Comparison of ENCODE assay signal across 1 fruit fly cellular context in genomic region chrX:12539215-12539614, dm6.
A peak's percentile ranks its signal among the peaks of the same experiment; 100 is the strongest.
TF ChIP-seq lines count a peak whose summit lies in the region.

No protein-coding gene starts in this region.

TF ChIP-seq in whole organism, embryonic, 481 proteins besides CTCF, POLR2A, EP300 and RAD21 (continued from another document):
- TF ChIP-seq CG14014 (GFP tag; IDR thresholded peaks at IDR 0.05; lab: Robert Waterston, UW) (0 out of 2 replicates have a peak, but pooled peaks have one; percentile 42), CG17186 (GFP tag; optimal IDR thresholded peaks at IDR 0.05; lab: Kevin White, UChicago) (no peak), CG43689 (GFP tag; IDR thresholded peaks at IDR 0.05; lab: Robert Waterston, UW) (0 out of 2 replicates have a peak, but pooled peaks have one; percentile 7), TFAM (GFP tag; optimal IDR thresholded peaks at IDR 0.05; lab: Kevin White, UChicago) (no peak), CG3281 (GFP tag; optimal IDR thresholded peaks at IDR 0.05; lab: Kevin White, UChicago) (peak; percentile 8), grau (tag; optimal IDR thresholded peaks at IDR 0.05; lab: Kevin White, UChicago) (peak; percentile 39), CG8281 (tag; optimal IDR thresholded peaks at IDR 0.05; lab: Kevin White, UChicago) (no peak), chinmo (GFP tag; IDR thresholded peaks at IDR 0.05; lab: Robert Waterston, UW; ENCODE audit: partially characterized antibody) (no peak), CG9817 (tag; optimal IDR thresholded peaks at IDR 0.05; lab: Kevin White, UChicago) (peak; percentile 25), prd (optimal IDR thresholded peaks at IDR 0.05; lab: Kevin White, UChicago) (no peak), prd (GFP tag; IDR thresholded peaks at IDR 0.05; lab: Robert Waterston, UW) (0 out of 3 replicates have a peak, but pooled peaks have one; percentile 5), CG9727 (GFP tag; optimal IDR thresholded peaks at IDR 0.05; lab: Kevin White, UChicago) (peak; percentile 16), sisA (GFP tag; IDR thresholded peaks at IDR 0.05; lab: Robert Waterston, UW) (peak; percentile 17; the same call in 1 of the 2 replicates), ind (GFP tag; optimal IDR thresholded peaks at IDR 0.05; lab: Kevin White, UChicago) (peak; percentile 16), fd64A (GFP tag; optimal IDR thresholded peaks at IDR 0.05; lab: Kevin White, UChicago) (no peak), ap (GFP tag; IDR thresholded peaks at IDR 0.05; lab: Robert Waterston, UW) (peak; percentile 31; the same call in 1 of the 2 replicates), row (GFP tag; IDR thresholded peaks at IDR 0.05; lab: Robert Waterston, UW) (peak; percentile 39), Oli (tag; optimal IDR thresholded peaks at IDR 0.05; lab: Kevin White, UChicago) (peak; percentile 24), Dfd (GFP tag; optimal IDR thresholded peaks at IDR 0.05; lab: Kevin White, UChicago) (no peak), Vsx1 (GFP tag; optimal IDR thresholded peaks at IDR 0.05; lab: Kevin White, UChicago) (no peak), org-1 (GFP tag; optimal IDR thresholded peaks at IDR 0.05; lab: Kevin White, UChicago) (peak; percentile 9), Fer1 (GFP tag; optimal IDR thresholded peaks at IDR 0.05; lab: Kevin White, UChicago) (peak; percentile 20), CG4617 (GFP tag; optimal IDR thresholded peaks at IDR 0.05; lab: Kevin White, UChicago; ENCODE audit: borderline replicate concordance) (no peak), CG2712 (tag; optimal IDR thresholded peaks at IDR 0.05; lab: Kevin White, UChicago) (peak; percentile 18), HLH3B (GFP tag; IDR thresholded peaks at IDR 0.05; lab: Robert Waterston, UW) (peak; percentile 9; the same call in 1 of the 2 replicates), HmgZ (tag; optimal IDR thresholded peaks at IDR 0.05; lab: Kevin White, UChicago) (no peak), CG14441 (GFP tag; IDR thresholded peaks at IDR 0.05; lab: Robert Waterston, UW) (no peak), dpn (GFP tag; optimal IDR thresholded peaks at IDR 0.05; lab: Kevin White, UChicago) (no peak), crol (GFP tag; IDR thresholded peaks at IDR 0.05; lab: Robert Waterston, UW) (no peak), Meics (GFP tag; optimal IDR thresholded peaks at IDR 0.05; lab: Kevin White, UChicago) (peak; percentile 42), CG10267 (tag; optimal IDR thresholded peaks at IDR 0.05; lab: Kevin White, UChicago) (peak; percentile 11), Hr51 (GFP tag; optimal IDR thresholded peaks at IDR 0.05; lab: Kevin White, UChicago) (peak in 1 of 2 experiments; percentile 28), croc (GFP tag; conservative IDR thresholded peaks at IDR 0.05; lab: Robert Waterston, UW) (no peak), CG10321 (GFP tag; IDR thresholded peaks at IDR 0.05; lab: Robert Waterston, UW) (no peak), nmo (GFP tag; optimal IDR thresholded peaks at IDR 0.05; lab: Kevin White, UChicago) (peak; percentile 10), CG12155 (GFP tag; optimal IDR thresholded peaks at IDR 0.05; lab: Kevin White, UChicago) (peak; percentile 5), tio (GFP tag; optimal IDR thresholded peaks at IDR 0.05; lab: Kevin White, UChicago) (peak; percentile 20), CG10979 (tag; optimal IDR thresholded peaks at IDR 0.05; lab: Kevin White, UChicago) (peak; percentile 5), D (optimal IDR thresholded peaks at IDR 0.05; lab: Kevin White, UChicago) (no peak), D (GFP tag; optimal IDR thresholded peaks at IDR 0.05; lab: Kevin White, UChicago) (no peak), dan (GFP tag; IDR thresholded peaks at IDR 0.05; lab: Robert Waterston, UW) (no peak), CG15269 (tag; optimal IDR thresholded peaks at IDR 0.05; lab: Kevin White, UChicago) (peak; percentile 22), CG6689 (GFP tag; IDR thresholded peaks at IDR 0.05; lab: Robert Waterston, UW) (no peak), CG34422 (GFP tag; IDR thresholded peaks at IDR 0.05; lab: Robert Waterston, UW) (no peak), CG7556 (GFP tag; optimal IDR thresholded peaks at IDR 0.05; lab: Kevin White, UChicago) (peak; percentile 17), CG32772 (GFP tag; IDR thresholded peaks at IDR 0.05; lab: Robert Waterston, UW) (0 out of 2 replicates have a peak, but pooled peaks have one; percentile 22), CG14050 (GFP tag; IDR thresholded peaks at IDR 0.05; lab: Robert Waterston, UW) (no peak), tap (tag; optimal IDR thresholded peaks at IDR 0.05; lab: Kevin White, UChicago) (peak; percentile 14), Poxn (GFP tag; IDR thresholded peaks at IDR 0.05; lab: Robert Waterston, UW) (no peak), Atf6 (GFP tag; IDR thresholded peaks at IDR 0.05; lab: Robert Waterston, UW) (peak; percentile 24; the same call in 1 of the 2 replicates), btn (GFP tag; optimal IDR thresholded peaks at IDR 0.05; lab: Kevin White, UChicago) (no peak), gt (GFP tag; IDR thresholded peaks at IDR 0.05; lab: Robert Waterston, UW) (no peak), seq (GFP tag; IDR thresholded peaks at IDR 0.05; lab: Robert Waterston, UW) (no peak), scrt (GFP tag; optimal IDR thresholded peaks at IDR 0.05; lab: Kevin White, UChicago) (peak; percentile 21), CG8089 (GFP tag; optimal IDR thresholded peaks at IDR 0.05; lab: Kevin White, UChicago) (no peak), Hmr (GFP tag; optimal IDR thresholded peaks at IDR 0.05; lab: Kevin White, UChicago) (peak; percentile 10), Ets65A (GFP tag; lab: Kevin White, UChicago) (peak; percentile 72), tll (GFP tag; optimal IDR thresholded peaks at IDR 0.05; lab: Kevin White, UChicago) (no peak), eve (GFP tag; optimal IDR thresholded peaks at IDR 0.05; lab: Kevin White, UChicago) (peak in 1 of 2 experiments; percentile 43), NFAT (GFP tag; IDR thresholded peaks at IDR 0.05; lab: Robert Waterston, UW) (no peak), abd-A (tag; optimal IDR thresholded peaks at IDR 0.05; lab: Kevin White, UChicago) (no peak), lilli (GFP tag; optimal IDR thresholded peaks at IDR 0.05; lab: Kevin White, UChicago) (peak; percentile 3), CG13775 (GFP tag; optimal IDR thresholded peaks at IDR 0.05; lab: Kevin White, UChicago) (peak; percentile 12), onecut (GFP tag; IDR thresholded peaks at IDR 0.05; lab: Robert Waterston, UW) (peak; percentile 22; the same call in 1 of the 2 replicates), CG8290 (GFP tag; optimal IDR thresholded peaks at IDR 0.05; lab: Kevin White, UChicago) (no peak), CG8290 (tag; optimal IDR thresholded peaks at IDR 0.05; lab: Kevin White, UChicago) (peak in 1 of 2 experiments; percentile 61), fd102C (GFP tag; optimal IDR thresholded peaks at IDR 0.05; lab: Kevin White, UChicago) (no peak), CG16815 (GFP tag; optimal IDR thresholded peaks at IDR 0.05; lab: Kevin White, UChicago) (no peak), CG2120 (GFP tag; optimal IDR thresholded peaks at IDR 0.05; lab: Kevin White, UChicago) (peak; percentile 55), CG34224 (GFP tag; IDR thresholded peaks at IDR 0.05; lab: Robert Waterston, UW; ENCODE audit: partially characterized antibody) (no peak), mld (GFP tag; IDR thresholded peaks at IDR 0.05; lab: Robert Waterston, UW; ENCODE audit: partially characterized antibody) (no peak), Fer3 (tag; optimal IDR thresholded peaks at IDR 0.05; lab: Kevin White, UChicago) (peak; percentile 20), PHDP (tag; optimal IDR thresholded peaks at IDR 0.05; lab: Kevin White, UChicago) (peak; percentile 41), unc-4 (GFP tag; IDR thresholded peaks at IDR 0.05; lab: Robert Waterston, UW; ENCODE audit: partially characterized antibody) (no peak), CG4424 (GFP tag; optimal IDR thresholded peaks at IDR 0.05; lab: Kevin White, UChicago) (peak; percentile 8), HLHmδ (GFP tag; optimal IDR thresholded peaks at IDR 0.05; lab: Kevin White, UChicago) (no peak), CG1024 (GFP tag; IDR thresholded peaks at IDR 0.05; lab: Robert Waterston, UW) (peak; percentile 8; the same call in 1 of the 2 replicates), HHEX (GFP tag; optimal IDR thresholded peaks at IDR 0.05; lab: Kevin White, UChicago) (peak; percentile 21), otp (GFP tag; IDR thresholded peaks at IDR 0.05; lab: Robert Waterston, UW) (no peak), zfh2 (GFP tag; optimal IDR thresholded peaks at IDR 0.05; lab: Kevin White, UChicago) (no peak), crp (GFP tag; optimal IDR thresholded peaks at IDR 0.05; lab: Kevin White, UChicago) (no peak), bsh (GFP tag; optimal IDR thresholded peaks at IDR 0.05; lab: Kevin White, UChicago) (peak in 1 of 2 experiments; percentile 24), CG4282 (GFP tag; optimal IDR thresholded peaks at IDR 0.05; lab: Kevin White, UChicago) (no peak), CG6854 (GFP tag; optimal IDR thresholded peaks at IDR 0.05; lab: Kevin White, UChicago) (no peak), CG12769 (tag; optimal IDR thresholded peaks at IDR 0.05; lab: Kevin White, UChicago) (peak; percentile 20), lab (GFP tag; optimal IDR thresholded peaks at IDR 0.05; lab: Kevin White, UChicago) (peak; percentile 59), CG11695 (GFP tag; IDR thresholded peaks at IDR 0.05; lab: Robert Waterston, UW) (0 out of 3 replicates have a peak, but pooled peaks have one; percentile 21), CG4820 (GFP tag; optimal IDR thresholded peaks at IDR 0.05; lab: Kevin White, UChicago) (peak; percentile 8), CG4730 (GFP tag; IDR thresholded peaks at IDR 0.05; lab: Robert Waterston, UW) (no peak), CG32532 (GFP tag; IDR thresholded peaks at IDR 0.05; lab: Robert Waterston, UW) (0 out of 2 replicates have a peak, but pooled peaks have one; percentile 37), dmrt99B (tag; optimal IDR thresholded peaks at IDR 0.05; lab: Kevin White, UChicago) (peak; percentile 44), NfI (GFP tag; optimal IDR thresholded peaks at IDR 0.05; lab: Kevin White, UChicago) (peak; percentile 20), CG31441 (GFP tag; IDR thresholded peaks at IDR 0.05; lab: Robert Waterston, UW) (0 out of 2 replicates have a peak, but pooled peaks have one; percentile 29), Side (GFP tag; optimal IDR thresholded peaks at IDR 0.05; lab: Kevin White, UChicago) (no peak), zfh1 (GFP tag; IDR thresholded peaks at IDR 0.05; lab: Robert Waterston, UW) (0 out of 3 replicates have a peak, but pooled peaks have one; percentile 47), Rfx (GFP tag; IDR thresholded peaks at IDR 0.05; lab: Robert Waterston, UW) (peak; percentile 51; the same call in 1 of the 2 replicates), CHES-1-like (GFP tag; optimal IDR thresholded peaks at IDR 0.05; lab: Kevin White, UChicago) (no peak), corto (GFP tag; optimal IDR thresholded peaks at IDR 0.05; lab: Kevin White, UChicago) (no peak), phol (tag; optimal IDR thresholded peaks at IDR 0.05; lab: Kevin White, UChicago) (peak; percentile 11), Xbp1 (GFP tag; optimal IDR thresholded peaks at IDR 0.05; lab: Kevin White, UChicago) (peak; percentile 44), ranshi (GFP tag; IDR thresholded peaks at IDR 0.05; lab: Robert Waterston, UW) (peak; percentile 30; the same call in 1 of the 2 replicates), unpg (GFP tag; optimal IDR thresholded peaks at IDR 0.05; lab: Kevin White, UChicago) (peak; percentile 20), CG1792 (GFP tag; optimal IDR thresholded peaks at IDR 0.05; lab: Kevin White, UChicago) (no peak), gsb-n (tag; optimal IDR thresholded peaks at IDR 0.05; lab: Kevin White, UChicago) (no peak), Hey (tag; optimal IDR thresholded peaks at IDR 0.05; lab: Kevin White, UChicago) (no peak), CG18619 (GFP tag; optimal IDR thresholded peaks at IDR 0.05; lab: Kevin White, UChicago) (no peak), CG6175 (GFP tag; IDR thresholded peaks at IDR 0.05; lab: Robert Waterston, UW) (no peak), wek (GFP tag; optimal IDR thresholded peaks at IDR 0.05; lab: Kevin White, UChicago) (no peak)
